Worm (Caenorhabditis elegans): ENCODE results near the gene nhr-84.
"Not testable (repeated sequence)": the region's sequence is repeated elsewhere in the genome, so short reads cannot be mapped to it uniquely, and the experiment has no call there.

nhr-84 gene

DNA sequence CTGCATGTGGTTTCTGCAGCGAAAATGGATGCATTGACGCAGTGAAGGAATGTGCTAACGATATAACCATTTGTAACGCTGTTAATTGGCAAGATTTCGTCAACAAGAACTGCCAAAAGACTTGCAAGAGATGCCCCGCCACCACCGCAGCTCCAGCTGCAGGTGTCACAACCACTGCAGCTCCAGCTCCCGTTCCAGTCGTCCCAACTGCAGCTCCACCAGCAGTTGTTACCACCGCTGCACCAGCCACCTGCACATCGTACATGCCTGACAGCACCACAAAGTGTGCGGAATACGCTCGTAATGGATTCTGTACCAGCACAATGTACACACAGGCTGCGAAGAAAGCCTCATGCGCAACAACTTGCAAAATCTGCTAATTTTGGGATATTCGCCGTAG, 33.3 kb upstream of the nhr-84 start:
- TF ChIP-seq cog-1 (tag; optimal IDR thresholded peaks at IDR 0.05) (no peak), ztf-23 (GFP tag; IDR thresholded peaks at IDR 0.05) (no peak), T22C8.4 (GFP tag; IDR thresholded peaks at IDR 0.05) (no peak), ref-1 (GFP tag; conservative IDR thresholded peaks at IDR 0.05) (no peak), flt-1 (GFP tag; IDR thresholded peaks at IDR 0.05) (no peak), med-1 (GFP tag; optimal IDR thresholded peaks at IDR 0.05; ENCODE audit: insufficient read depth) (no peak), klf-2 (GFP tag; conservative IDR thresholded peaks at IDR 0.05) (no peak), tab-1 (GFP tag; IDR thresholded peaks at IDR 0.05) (no peak), ztf-29 (GFP tag; IDR thresholded peaks at IDR 0.05) (no peak)

- TF ChIP-seq med-1 (GFP tag; optimal IDR thresholded peaks at IDR 0.05; ENCODE audit: insufficient read depth) (no peak), klf-2 (GFP tag; conservative IDR thresholded peaks at IDR 0.05) (no peak), cog-1 (tag; optimal IDR thresholded peaks at IDR 0.05) (no peak), T22C8.4 (GFP tag; IDR thresholded peaks at IDR 0.05) (no peak)
These were observed 32.4 kb upstream of the nhr-84 start, which contains the start of gene F35E8.6 for ce11 chrV:15911848-15912247. Gene F35E8.6, plus strand, starts transcription at chrV:15912148.

DNA sequence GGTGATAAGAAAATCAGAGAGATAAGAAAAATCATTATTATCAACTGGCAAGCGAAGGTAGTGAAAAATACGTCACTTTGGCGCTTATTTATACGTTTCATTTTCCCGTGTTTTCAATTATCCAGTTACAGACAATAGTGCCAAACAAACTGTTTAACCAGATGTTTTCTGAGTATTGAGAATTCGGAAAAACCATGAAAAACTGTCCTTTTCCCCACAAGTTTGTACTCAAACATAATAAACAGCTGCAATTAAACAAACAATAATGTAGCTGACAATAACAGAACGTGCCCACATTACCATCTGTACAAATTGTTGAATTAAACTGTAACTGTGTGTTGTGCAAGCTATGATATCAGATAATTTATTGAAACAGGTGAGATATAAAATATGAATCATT, 26.1 kb upstream of the nhr-84 start, which contains the start of the genes F35E8.1 and F35E8.2:
Gene F35E8.1, minus strand, starts transcription at position 101 of the 400 bp plus-strand sequence.
Gene F35E8.2, plus strand, starts transcription at position 132 of the 400 bp plus-strand sequence.
- TF ChIP-seq med-1 (GFP tag; optimal IDR thresholded peaks at IDR 0.05; ENCODE audit: insufficient read depth); flt-1 (GFP tag; IDR thresholded peaks at IDR 0.05); tab-1 (GFP tag; IDR thresholded peaks at IDR 0.05): not testable (repeated sequence)

- no peak for TF ChIP-seq ztf-23 (GFP tag; IDR thresholded peaks at IDR 0.05)
- no peak for TF ChIP-seq med-1 (GFP tag; optimal IDR thresholded peaks at IDR 0.05; ENCODE audit: insufficient read depth)
- TF ChIP-seq ref-1 (GFP tag; conservative IDR thresholded peaks at IDR 0.05): no peak
- no peak for TF ChIP-seq ztf-29 (GFP tag; IDR thresholded peaks at IDR 0.05)
- TF ChIP-seq flt-1 (GFP tag; IDR thresholded peaks at IDR 0.05): no peak
- no peak for TF ChIP-seq tab-1 (GFP tag; IDR thresholded peaks at IDR 0.05)
- TF ChIP-seq klf-2 (GFP tag; conservative IDR thresholded peaks at IDR 0.05): no peak
- no peak for TF ChIP-seq T22C8.4 (GFP tag; IDR thresholded peaks at IDR 0.05)
- no peak for TF ChIP-seq cog-1 (tag; optimal IDR thresholded peaks at IDR 0.05)
These were observed 21.2 kb upstream of the nhr-84 start for ce11 chrV:15900564-15900963.

- TF ChIP-seq klf-2 (GFP tag; conservative IDR thresholded peaks at IDR 0.05) (no peak), med-1 (GFP tag; optimal IDR thresholded peaks at IDR 0.05; ENCODE audit: insufficient read depth) (no peak), ztf-23 (GFP tag; IDR thresholded peaks at IDR 0.05) (no peak), tab-1 (GFP tag; IDR thresholded peaks at IDR 0.05) (no peak), flt-1 (GFP tag; IDR thresholded peaks at IDR 0.05) (no peak), T22C8.4 (GFP tag; IDR thresholded peaks at IDR 0.05) (no peak), ref-1 (GFP tag; conservative IDR thresholded peaks at IDR 0.05) (no peak), cog-1 (tag; optimal IDR thresholded peaks at IDR 0.05) (no peak), ztf-29 (GFP tag; IDR thresholded peaks at IDR 0.05) (no peak)
These were observed 20.3 kb upstream of the nhr-84 start, which contains the start of gene T06C12.14 for ce11 chrV:15899696-15900095. Gene T06C12.14, plus strand, starts transcription at chrV:15899996.

ce11 chrV:15897696-15898095, 18.3 kb upstream of the nhr-84 start, which contains the start of gene str-60:
Gene str-60, plus strand, starts transcription at chrV:15897996.
- TF ChIP-seq cog-1 (tag; optimal IDR thresholded peaks at IDR 0.05) (no peak), klf-2 (GFP tag; conservative IDR thresholded peaks at IDR 0.05) (no peak), ztf-29 (GFP tag; IDR thresholded peaks at IDR 0.05) (no peak), tab-1 (GFP tag; IDR thresholded peaks at IDR 0.05) (no peak)

ce11 chrV:15896671-15897070, 17.3 kb upstream of the nhr-84 start, which contains the start of gene nhr-213:
Gene nhr-213, minus strand, starts transcription at chrV:15896771.
- no peak for TF ChIP-seq klf-2 (GFP tag; conservative IDR thresholded peaks at IDR 0.05)
- no peak for TF ChIP-seq ztf-29 (GFP tag; IDR thresholded peaks at IDR 0.05)
- TF ChIP-seq cog-1 (tag; optimal IDR thresholded peaks at IDR 0.05): no peak
- no peak for TF ChIP-seq ref-1 (GFP tag; conservative IDR thresholded peaks at IDR 0.05)
- no peak for TF ChIP-seq flt-1 (GFP tag; IDR thresholded peaks at IDR 0.05)
- TF ChIP-seq ztf-23 (GFP tag; IDR thresholded peaks at IDR 0.05): no peak
- TF ChIP-seq T22C8.4 (GFP tag; IDR thresholded peaks at IDR 0.05): no peak
- no peak for TF ChIP-seq tab-1 (GFP tag; IDR thresholded peaks at IDR 0.05)
- TF ChIP-seq med-1 (GFP tag; optimal IDR thresholded peaks at IDR 0.05; ENCODE audit: insufficient read depth): no peak

ce11 chrV:15892696-15893095, 13.3 kb upstream of the nhr-84 start, which contains the start of gene T06C12.11:
Gene T06C12.11, plus strand, starts transcription at chrV:15892996.
- TF ChIP-seq med-1 (GFP tag; optimal IDR thresholded peaks at IDR 0.05; ENCODE audit: insufficient read depth) (no peak), T22C8.4 (GFP tag; IDR thresholded peaks at IDR 0.05) (no peak), klf-2 (GFP tag; conservative IDR thresholded peaks at IDR 0.05) (no peak), tab-1 (GFP tag; IDR thresholded peaks at IDR 0.05) (no peak), ref-1 (GFP tag; conservative IDR thresholded peaks at IDR 0.05) (no peak), ztf-23 (GFP tag; IDR thresholded peaks at IDR 0.05) (no peak), cog-1 (tag; optimal IDR thresholded peaks at IDR 0.05) (no peak), ztf-29 (GFP tag; IDR thresholded peaks at IDR 0.05) (no peak), flt-1 (GFP tag; IDR thresholded peaks at IDR 0.05) (no peak)

- no peak for TF ChIP-seq T22C8.4 (GFP tag; IDR thresholded peaks at IDR 0.05)
- no peak for TF ChIP-seq flt-1 (GFP tag; IDR thresholded peaks at IDR 0.05)
- TF ChIP-seq ref-1 (GFP tag; conservative IDR thresholded peaks at IDR 0.05): no peak
These were observed 12.4 kb upstream of the nhr-84 start, which contains the start of gene T06C12.12 for ce11 chrV:15891761-15892160. Gene T06C12.12, plus strand, starts transcription at chrV:15892061.

ce11 chrV:15891279-15891678, 11.9 kb upstream of the nhr-84 start:
- no peak for TF ChIP-seq ztf-29 (GFP tag; IDR thresholded peaks at IDR 0.05)
- no peak for TF ChIP-seq klf-2 (GFP tag; conservative IDR thresholded peaks at IDR 0.05)
- TF ChIP-seq tab-1 (GFP tag; IDR thresholded peaks at IDR 0.05): no peak

Measured in whole organism, midembryonic.